Worm (Caenorhabditis elegans) whole organism, young adult: Measurements from ENCODE around the gene lgc-6.

Source experiments
- C17E4.6 ChIP-seq: fragments of 200-800 bp; sonication (Bioruptor generic); IDR thresholded peaks from 2 replicates; pipeline ENCODE4 v1.3.6; 2022; ENCODE audit warnings: missing genetic modification reagents, missing genetic modification characterization, missing compliant biosample characterization
- D2030.7 ChIP-seq: fragments of 200-800 bp; sonication (Bioruptor generic); IDR thresholded peaks from 2 replicates; pipeline ENCODE4 v1.3.6; 2022; ENCODE audit warnings: missing genetic modification reagents, missing genetic modification characterization, missing compliant biosample characterization
- F37B4.10 ChIP-seq: fragments of 200-800 bp; sonication (Bioruptor generic); IDR thresholded peaks from 2 replicates; pipeline ENCODE4 v1.3.6; 2022; ENCODE audit warnings: missing genetic modification characterization, missing compliant biosample characterization
- F55B11.4 ChIP-seq: sonication (generic microtip); optimal IDR thresholded peaks from 2 replicates; lab custom pipeline; 2016; ENCODE audit warnings: missing compliant biosample characterization, missing genetic modification characterization, borderline replicate concordance; ENCODE audit not compliant: insufficient read depth
- F57C9.4 ChIP-seq: sonication (generic microtip); optimal IDR thresholded peaks from 2 replicates; lab custom pipeline; 2017; ENCODE audit warnings: mild to moderate bottlenecking, missing genetic modification characterization, missing compliant biosample characterization
- K12H6.12 ChIP-seq: fragments of 200-800 bp; sonication (Bioruptor generic); optimal IDR thresholded peaks from 2 replicates; lab custom pipeline; 2018; ENCODE audit warnings: mild to moderate bottlenecking, missing genetic modification characterization, missing compliant biosample characterization
- T26A5.8 ChIP-seq: sonication (generic microtip); optimal IDR thresholded peaks from 2 replicates; lab custom pipeline; 2016; ENCODE audit warnings: missing genetic modification characterization, missing compliant biosample characterization
- ZK185.1 ChIP-seq: sonication (generic microtip); optimal IDR thresholded peaks from 2 replicates; lab custom pipeline; 2016; ENCODE audit warnings: mild to moderate bottlenecking, missing genetic modification characterization, missing compliant biosample characterization; ENCODE audit not compliant: poor library complexity, severe bottlenecking
- ama-1 ChIP-seq, 3 experiments: fragments of 150-350 bp in 1 of 3; sonication (generic microtip) in 2 of 3; optimal IDR thresholded peaks; 2 replicates each; lab custom pipeline; 2014 to 2018; ENCODE audit warnings: missing biosample characterization in 2 of 3, missing genetic modification characterization in 2 of 3, missing genetic modification reagents in 2 of 3
- athp-1 ChIP-seq: sonication (generic microtip); optimal IDR thresholded peaks from 2 replicates; lab custom pipeline; 2017; ENCODE audit warnings: mild to moderate bottlenecking, missing genetic modification characterization, missing compliant biosample characterization
- attf-3 ChIP-seq: fragments of 200-800 bp; sonication (Bioruptor generic); conservative IDR thresholded peaks from 2 replicates; pipeline ENCODE4 v1.3.6; 2022; ENCODE audit warnings: missing genetic modification reagents, missing genetic modification characterization, missing compliant biosample characterization
- bed-1 ChIP-seq: fragments of 200-800 bp; sonication (Bioruptor generic); IDR thresholded peaks from 2 replicates; pipeline ENCODE4 v1.3.6; 2022; ENCODE audit warnings: missing genetic modification reagents, missing genetic modification characterization, missing compliant biosample characterization
- bed-2 ChIP-seq: fragments of 200-800 bp; sonication (Bioruptor generic); IDR thresholded peaks from 2 replicates; pipeline ENCODE4 v1.3.6; 2022; ENCODE audit warnings: missing genetic modification reagents, missing genetic modification characterization, missing compliant biosample characterization
- cebp-2 ChIP-seq: fragments of 200-800 bp; sonication (Bioruptor generic); IDR thresholded peaks from 2 replicates; pipeline ENCODE4 v1.3.6; 2022; ENCODE audit warnings: missing genetic modification characterization, missing compliant biosample characterization
- ceh-100 ChIP-seq: fragments of 200-800 bp; sonication (Bioruptor generic); IDR thresholded peaks from 2 replicates; pipeline ENCODE4 v1.3.6; 2022; ENCODE audit warnings: missing genetic modification reagents, missing genetic modification characterization, missing compliant biosample characterization
- ceh-58 ChIP-seq: fragments of 200-800 bp; sonication (Bioruptor generic); IDR thresholded peaks from 2 replicates; pipeline ENCODE4 v1.3.6; 2022; ENCODE audit warnings: missing genetic modification characterization, missing compliant biosample characterization
- ceh-79 ChIP-seq: sonication (generic microtip); optimal IDR thresholded peaks from 2 replicates; lab custom pipeline; 2017; ENCODE audit warnings: mild to moderate bottlenecking, missing genetic modification characterization, missing compliant biosample characterization
- ceh-91 ChIP-seq: fragments of 200-800 bp; sonication (Bioruptor generic); IDR thresholded peaks from 2 replicates; pipeline ENCODE4 v1.3.6; 2022; ENCODE audit warnings: missing genetic modification reagents, missing genetic modification characterization, missing compliant biosample characterization
- die-1 ChIP-seq: sonication (generic microtip); optimal IDR thresholded peaks from 2 replicates; lab custom pipeline; 2016; ENCODE audit warnings: missing genotype, mild to moderate bottlenecking, missing genetic modification characterization, missing compliant biosample characterization
- efl-1 ChIP-seq: fragments of 150-350 bp; optimal IDR thresholded peaks from 2 replicates; lab custom pipeline; 2014; ENCODE audit warnings: missing biosample characterization, missing genetic modification reagents, missing genetic modification characterization
- gei-17 ChIP-seq: fragments of 200-800 bp; sonication (Bioruptor generic); optimal IDR thresholded peaks from 2 replicates; lab custom pipeline; 2018; ENCODE audit warnings: mild to moderate bottlenecking, missing genetic modification characterization, missing compliant biosample characterization
- hlh-12 ChIP-seq: sonication (generic microtip); optimal IDR thresholded peaks from 2 replicates; lab custom pipeline; 2016; ENCODE audit warnings: missing genetic modification characterization, missing compliant biosample characterization
- hlh-26 ChIP-seq: fragments of 200-800 bp; sonication (Bioruptor generic); conservative IDR thresholded peaks from 2 replicates; pipeline ENCODE4 v1.3.6; 2022; ENCODE audit warnings: missing genetic modification reagents, missing genetic modification characterization, missing compliant biosample characterization
- hmg-20 ChIP-seq: fragments of 200-800 bp; sonication (Bioruptor generic); IDR thresholded peaks from 2 replicates; pipeline ENCODE4 v1.3.6; 2022; ENCODE audit warnings: missing genetic modification reagents, missing genetic modification characterization, missing compliant biosample characterization
- lin-35 ChIP-seq, 3 experiments: fragments of 150-350 bp in 2 of 3; sonication (generic microtip) in 1 of 3; optimal IDR thresholded peaks; 2 replicates each; lab custom pipeline; 2014 to 2018; ENCODE audit warnings: missing biosample characterization in 3 of 3, missing genetic modification characterization in 3 of 3, missing genetic modification reagents in 3 of 3
- lir-1 ChIP-seq: fragments of 200-800 bp; sonication (Bioruptor generic); conservative IDR thresholded peaks from 2 replicates; pipeline ENCODE4 v1.3.6; 2022; ENCODE audit warnings: missing genetic modification reagents, missing genetic modification characterization, missing compliant biosample characterization
- lsy-27 ChIP-seq: sonication (generic microtip); optimal IDR thresholded peaks from 2 replicates; lab custom pipeline; 2017; ENCODE audit warnings: missing genetic modification characterization, mild to moderate bottlenecking, missing compliant biosample characterization, antibody characterized with exemption, missing genotype, borderline replicate concordance; ENCODE audit not compliant: insufficient read depth
- madf-3 ChIP-seq: fragments of 200-800 bp; sonication (Bioruptor generic); IDR thresholded peaks from 2 replicates; pipeline ENCODE4 v1.3.6; 2022; ENCODE audit warnings: missing genetic modification reagents, missing genetic modification characterization, missing compliant biosample characterization
- madf-8 ChIP-seq: fragments of 200-800 bp; sonication (Bioruptor generic); conservative IDR thresholded peaks from 2 replicates; pipeline ENCODE4 v1.3.6; 2022; ENCODE audit warnings: missing genetic modification reagents, missing genetic modification characterization, missing compliant biosample characterization
- nhr-80 ChIP-seq: sonication (generic microtip); optimal IDR thresholded peaks from 2 replicates; lab custom pipeline; 2016; ENCODE audit warnings: missing genetic modification characterization, missing compliant biosample characterization
- nhr-90 ChIP-seq: sonication (generic microtip); optimal IDR thresholded peaks from 2 replicates; lab custom pipeline; 2016; ENCODE audit warnings: missing genotype, mild to moderate bottlenecking, missing genetic modification characterization, missing compliant biosample characterization
- rec-8 ChIP-seq, 2 experiments: sonication (generic microtip); optimal IDR thresholded peaks; 2 replicates each; lab custom pipeline; 2016; ENCODE audit warnings: mild to moderate bottlenecking in 2 of 2, missing genetic modification characterization in 2 of 2, missing genetic modification reagents in 2 of 2, missing genotype in 2 of 2, missing biosample characterization in 1 of 2, missing compliant biosample characterization in 1 of 2, moderate library complexity in 1 of 2
- rpc-1 ChIP-seq, 2 experiments: fragments of 150-350 bp in 1 of 2; sonication (generic microtip) in 1 of 2; optimal IDR thresholded peaks; 2 replicates each; lab custom pipeline; 2014 to 2018; ENCODE audit warnings: missing biosample characterization in 1 of 2, missing genetic modification characterization in 1 of 2, missing genetic modification reagents in 1 of 2, missing genotype in 1 of 2
- sdz-38 ChIP-seq: sonication (generic microtip); optimal IDR thresholded peaks from 2 replicates; lab custom pipeline; 2016; ENCODE audit warnings: missing genotype, missing genetic modification characterization, missing compliant biosample characterization
- sea-2 ChIP-seq: fragments of 200-800 bp; sonication (Bioruptor generic); IDR thresholded peaks from 2 replicates; pipeline ENCODE4 v1.3.6; 2022; ENCODE audit warnings: missing genetic modification characterization, missing compliant biosample characterization
- snpc-1.1 ChIP-seq: sonication (generic microtip); optimal IDR thresholded peaks from 2 replicates; lab custom pipeline; 2017; ENCODE audit warnings: missing genetic modification characterization, mild to moderate bottlenecking, missing compliant biosample characterization, antibody characterized with exemption, moderate library complexity, missing genotype, missing genetic modification reagents; ENCODE audit not compliant: insufficient read depth
- tbp1 ChIP-seq: fragments of 200-800 bp; sonication (Bioruptor generic); optimal IDR thresholded peaks from 2 replicates; lab custom pipeline; 2018; ENCODE audit warnings: mild to moderate bottlenecking, missing genetic modification characterization, missing compliant biosample characterization
- tlf-1 ChIP-seq: fragments of 200-800 bp; sonication (Bioruptor generic); optimal IDR thresholded peaks from 2 replicates; lab custom pipeline; 2018; ENCODE audit warnings: mild to moderate bottlenecking, missing genetic modification characterization, missing compliant biosample characterization
- ztf-18 ChIP-seq: sonication (generic microtip); optimal IDR thresholded peaks from 2 replicates; lab custom pipeline; 2016; ENCODE audit warnings: missing genotype, mild to moderate bottlenecking, missing genetic modification characterization, missing compliant biosample characterization
- ztf-22 ChIP-seq: fragments of 200-800 bp; sonication (Bioruptor generic); optimal IDR thresholded peaks from 2 replicates; lab custom pipeline; 2018; ENCODE audit warnings: mild to moderate bottlenecking, missing genetic modification characterization, moderate library complexity, missing compliant biosample characterization

lgc-6 gene

DNA sequence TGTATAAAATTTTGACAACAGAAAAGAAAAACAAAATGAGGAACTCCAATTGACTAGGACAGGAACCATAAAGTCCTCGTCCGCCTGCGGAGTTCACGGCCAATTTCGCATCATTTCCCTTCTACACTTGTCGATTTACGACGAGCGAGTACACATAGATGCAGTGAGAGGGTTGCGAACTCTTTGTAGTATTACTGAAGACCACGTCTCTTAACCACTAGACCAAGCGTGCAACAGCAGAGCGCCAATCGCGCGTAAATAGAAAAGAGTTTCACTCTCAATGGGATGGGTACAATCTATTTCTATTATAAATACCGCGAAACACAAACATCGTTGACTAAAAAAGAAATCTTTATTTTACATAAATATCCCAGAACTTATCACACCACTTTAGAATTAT, 35.6 kb downstream of the lgc-6 start (continued):
- TF ChIP-seq hmg-20 (GFP tag; lab: Robert Waterston, UW) = 0 out of 2 replicates have a peak, but pooled peaks have one; percentile 37
- no peak for TF ChIP-seq F55B11.4 (tag; lab: Kevin White, UChicago)
- peak; percentile 9 for TF ChIP-seq K12H6.12 (tag; lab: Kevin White, UChicago)
- TF ChIP-seq lsy-27 (tag; lab: Kevin White, UChicago) = peak; percentile 71
- TF ChIP-seq lin-35 (GFP tag; optimal IDR thresholded peaks at IDR 0.05; lab: Kevin White, UChicago) = peak in 1 of 3 experiments; percentile 61
- TF ChIP-seq tbp1 = peak; percentile 89
- TF ChIP-seq ztf-18 (tag; lab: Kevin White, UChicago) = peak; percentile 72
- TF ChIP-seq gei-17 = no peak
- peak; percentile 51 to 76 for TF ChIP-seq rec-8 (tag; optimal IDR thresholded peaks at IDR 0.05; lab: Kevin White, UChicago)
- no peak for TF ChIP-seq F37B4.10 (GFP tag; lab: Robert Waterston, UW)
- TF ChIP-seq D2030.7 (GFP tag; lab: Robert Waterston, UW) = peak; percentile 47; the same call in 1 of the 2 replicates
- TF ChIP-seq cebp-2 (GFP tag; lab: Robert Waterston, UW) = no peak
- TF ChIP-seq rpc-1 (optimal IDR thresholded peaks at IDR 0.05; lab: Kevin White, UChicago) = peak; percentile 87
- peak; percentile 86 for TF ChIP-seq rpc-1 (tag; optimal IDR thresholded peaks at IDR 0.05; lab: Kevin White, UChicago)
- TF ChIP-seq madf-3 (GFP tag; lab: Robert Waterston, UW) = no peak
- no peak for TF ChIP-seq ceh-91 (GFP tag; lab: Robert Waterston, UW)
- TF ChIP-seq ceh-79 (tag; lab: Kevin White, UChicago) = peak; percentile 56
- TF ChIP-seq ztf-22 (GFP tag; lab: Kevin White, UChicago) = no peak
- peak; percentile 80 for TF ChIP-seq athp-1 (tag; lab: Kevin White, UChicago)
- peak; percentile 23 for TF ChIP-seq ama-1 (optimal IDR thresholded peaks at IDR 0.05; lab: Kevin White, UChicago)
- TF ChIP-seq ama-1 (GFP tag; optimal IDR thresholded peaks at IDR 0.05; lab: Kevin White, UChicago) = peak; percentile 46 to 65
- TF ChIP-seq C17E4.6 = peak; percentile 43; the same call in 1 of the 2 replicates
- 0 out of 2 replicates have a peak, but pooled peaks have one; percentile 45 for TF ChIP-seq lir-1
- TF ChIP-seq ZK185.1 (tag; lab: Kevin White, UChicago) = peak; percentile 85
- TF ChIP-seq die-1 = peak; percentile 90
- TF ChIP-seq madf-8 = 0 out of 2 replicates have a peak, but pooled peaks have one; percentile 25
- 0 out of 2 replicates have a peak, but pooled peaks have one; percentile 70 for TF ChIP-seq ceh-58
- no peak for TF ChIP-seq bed-1 (GFP tag; lab: Robert Waterston, UW)
- peak; percentile 22 for TF ChIP-seq hlh-12 (tag; lab: Kevin White, UChicago)
- peak; percentile 46 for TF ChIP-seq snpc-1.1 (tag; lab: Kevin White, UChicago)
- peak; percentile 24 for TF ChIP-seq tlf-1 (GFP tag; lab: Kevin White, UChicago)
- no peak for TF ChIP-seq ceh-100
- no peak for TF ChIP-seq F57C9.4 (tag; lab: Kevin White, UChicago)
- peak; percentile 60 for TF ChIP-seq nhr-80 (tag; lab: Kevin White, UChicago)
- peak; percentile 82 for TF ChIP-seq nhr-90 (tag; lab: Kevin White, UChicago)
- no peak for TF ChIP-seq sdz-38 (tag; lab: Kevin White, UChicago)
- no peak for TF ChIP-seq sea-2
- TF ChIP-seq efl-1 (GFP tag; lab: Kevin White, UChicago) = peak; percentile 18
- TF ChIP-seq attf-3 (GFP tag; lab: Robert Waterston, UW) = peak; percentile 67
- TF ChIP-seq hlh-26 (GFP tag; lab: Robert Waterston, UW) = no peak
- no peak for TF ChIP-seq bed-2 (GFP tag; lab: Robert Waterston, UW)
- TF ChIP-seq T26A5.8 (tag; lab: Kevin White, UChicago) = no peak
